Worm (Caenorhabditis elegans) whole organism, L3 larva: ENCODE measurements around the gene srx-10.

Source experiments
- R02D3.7 ChIP-seq: fragments of 150-350 bp; optimal IDR thresholded peaks from 2 replicates; lab custom pipeline; 2014; ENCODE audit warnings: missing biosample characterization, missing genetic modification characterization
- elt-3 ChIP-seq, 3 experiments: fragments of 150-350 bp in 1 of 3; sonication (generic microtip) in 2 of 3; optimal IDR thresholded peaks; 2 replicates in 2 of 3; 4 replicates in 1 of 3; lab custom pipeline; 2014 to 2017; ENCODE audit warnings: missing biosample characterization in 3 of 3, missing genetic modification characterization in 3 of 3
- lin-39 ChIP-seq: fragments of 150-350 bp; optimal IDR thresholded peaks from 2 replicates; lab custom pipeline; 2018; ENCODE audit warnings: missing biosample characterization, missing genetic modification reagents, missing genetic modification characterization
- nhr-28 ChIP-seq: fragments of 150-350 bp; optimal IDR thresholded peaks from 2 replicates; lab custom pipeline; 2014; ENCODE audit warnings: missing biosample characterization, missing genetic modification characterization
- nhr-77 ChIP-seq: fragments of 150-350 bp; optimal IDR thresholded peaks from 2 replicates; lab custom pipeline; 2014; ENCODE audit warnings: missing biosample characterization, missing genetic modification characterization
- pha-4 ChIP-seq: fragments of 150-350 bp; optimal IDR thresholded peaks from 2 replicates; lab custom pipeline; 2014; ENCODE audit warnings: missing biosample characterization, missing genetic modification reagents, missing genetic modification characterization
- unc-39 ChIP-seq: sonication (generic microtip); optimal IDR thresholded peaks from 4 replicates; lab custom pipeline; 2017; ENCODE audit warnings: missing biosample characterization, missing genetic modification characterization
- unc-62 ChIP-seq: fragments of 150-350 bp; sonication (generic microtip); optimal IDR thresholded peaks from 4 replicates; lab custom pipeline; 2014; ENCODE audit warnings: missing biosample characterization, missing genetic modification reagents, missing genetic modification characterization
- ztf-11 ChIP-seq: fragments of 150-350 bp; optimal IDR thresholded peaks from 2 replicates; lab custom pipeline; 2014; ENCODE audit warnings: missing biosample characterization, missing genetic modification characterization

- TF ChIP-seq nhr-77 (tag; lab: Kevin White, UChicago) (no peak), unc-39 (no peak), nhr-28 (tag; lab: Kevin White, UChicago) (no peak), pha-4 (peak; percentile 3), R02D3.7 (tag; lab: Kevin White, UChicago) (no peak), ztf-11 (tag; lab: Kevin White, UChicago) (no peak), unc-62 (GFP tag; lab: Kevin White, UChicago) (no peak), lin-39 (tag; lab: Kevin White, UChicago) (no peak), elt-3 (tag; optimal IDR thresholded peaks at IDR 0.05; lab: Kevin White, UChicago) (no peak)
Measured at ce11 chrV:13907557-13908104, 38.7 kb downstream of the srx-10 start.
